Worm (Caenorhabditis elegans): Measurements from ENCODE around the gene fbxb-25.

fbxb-25 gene

ce11 chrII:1712938-1713337 is 29.1 kb downstream of the fbxb-25 start, which contains the start of gene btb-7:
Gene btb-7 (plus strand): TSS chrII:1713238.
- TF ChIP-seq ceh-28 (tag; optimal IDR thresholded peaks at IDR 0.05) (no peak), fos-1 (tag; optimal IDR thresholded peaks at IDR 0.05) (no peak), jun-1 (tag; optimal IDR thresholded peaks at IDR 0.05) (no peak), nhr-76 (tag; optimal IDR thresholded peaks at IDR 0.05) (no peak), nhr-23 (tag; optimal IDR thresholded peaks at IDR 0.05) (no peak), elt-1 (tag; optimal IDR thresholded peaks at IDR 0.05) (no peak), zag-1 (tag; optimal IDR thresholded peaks at IDR 0.05) (no peak), nhr-25 (tag; optimal IDR thresholded peaks at IDR 0.05) (no peak), fkh-10 (GFP tag; optimal IDR thresholded peaks at IDR 0.05) (no peak), unc-39 (tag; optimal IDR thresholded peaks at IDR 0.05) (no peak), R02D3.7 (tag; optimal IDR thresholded peaks at IDR 0.05) (no peak), aly-2 (tag; optimal IDR thresholded peaks at IDR 0.05) (no peak), egl-27 (tag; optimal IDR thresholded peaks at IDR 0.05) (no peak), ceh-9 (tag; optimal IDR thresholded peaks at IDR 0.05) (no peak), skn-1 (tag; optimal IDR thresholded peaks at IDR 0.05) (no peak), snpc-4 (tag; optimal IDR thresholded peaks at IDR 0.05) (no peak), nhr-28 (tag; optimal IDR thresholded peaks at IDR 0.05) (no peak), ZK546.5 (tag; optimal IDR thresholded peaks at IDR 0.05) (no peak), ztf-4 (tag; optimal IDR thresholded peaks at IDR 0.05) (no peak)

DNA sequence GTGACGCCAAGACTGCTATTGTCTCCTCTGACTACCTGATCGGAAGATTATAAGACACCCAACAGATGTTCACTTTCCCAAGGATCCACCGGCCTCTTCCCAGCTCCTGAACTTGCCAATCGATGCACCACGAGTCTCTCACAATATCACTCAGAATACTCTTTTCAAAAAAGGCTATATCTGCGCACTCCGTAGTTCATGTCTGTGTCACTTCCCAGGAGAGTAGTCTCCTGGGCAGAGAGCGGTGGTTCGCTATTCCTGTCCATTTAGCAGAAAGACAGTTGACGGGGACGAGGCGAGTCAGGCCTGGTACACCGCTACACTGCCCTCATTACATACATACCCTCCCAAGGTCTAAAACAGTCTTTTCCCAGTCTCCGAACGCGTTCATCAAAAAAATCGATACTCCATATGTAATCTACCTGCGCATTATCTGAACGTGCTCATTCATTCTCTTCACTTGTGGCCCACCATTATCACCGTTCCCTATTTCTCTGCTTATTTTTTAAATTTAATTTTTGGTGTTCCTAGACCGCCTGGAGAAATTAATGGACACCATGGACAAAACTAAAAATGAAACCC is 31.0 kb downstream of the fbxb-25 start, which contains the start of gene btb-6:
Gene btb-6, plus strand, starts transcription at position 532 of the 582 bp plus-strand sequence.
- no peak for TF ChIP-seq nhr-28 (tag; optimal IDR thresholded peaks at IDR 0.05)
- no peak for TF ChIP-seq ama-1 (optimal IDR thresholded peaks at IDR 0.05)
- TF ChIP-seq ceh-9 (tag; optimal IDR thresholded peaks at IDR 0.05): no peak
- TF ChIP-seq nhr-25 (tag; optimal IDR thresholded peaks at IDR 0.05): no peak
- no peak for TF ChIP-seq nhr-67 (tag; optimal IDR thresholded peaks at IDR 0.05)
- no peak for TF ChIP-seq skn-1 (tag; optimal IDR thresholded peaks at IDR 0.05)
- no peak for TF ChIP-seq tbx-2 (tag; optimal IDR thresholded peaks at IDR 0.05)
- TF ChIP-seq nhr-12 (tag; optimal IDR thresholded peaks at IDR 0.05): no peak
- TF ChIP-seq lsy-12 (tag; optimal IDR thresholded peaks at IDR 0.05): no peak
- no peak for TF ChIP-seq nhr-11 (tag; optimal IDR thresholded peaks at IDR 0.05)

ce11 chrII:1719153-1719552 is 35.3 kb downstream of the fbxb-25 start, which contains the start of gene fbxb-48:
Gene fbxb-48 (minus strand): TSS chrII:1719253.
- TF ChIP-seq daf-12 (tag; optimal IDR thresholded peaks at IDR 0.05) (no peak), elt-3 (tag; optimal IDR thresholded peaks at IDR 0.05) (no peak)

ce11 chrII:1722394-1722793 is 38.6 kb downstream of the fbxb-25 start, which contains the start of the genes fbxb-5 and btb-8:
Gene fbxb-5 (minus strand): TSS chrII:1722494.
Gene btb-8 (plus strand): TSS chrII:1722770.
- TF ChIP-seq nhr-67 (tag; optimal IDR thresholded peaks at IDR 0.05) (no peak), nhr-23 (tag; optimal IDR thresholded peaks at IDR 0.05) (no peak), lin-15B (tag; optimal IDR thresholded peaks at IDR 0.05) (no peak), hmg-11 (tag; optimal IDR thresholded peaks at IDR 0.05) (no peak)

DNA sequence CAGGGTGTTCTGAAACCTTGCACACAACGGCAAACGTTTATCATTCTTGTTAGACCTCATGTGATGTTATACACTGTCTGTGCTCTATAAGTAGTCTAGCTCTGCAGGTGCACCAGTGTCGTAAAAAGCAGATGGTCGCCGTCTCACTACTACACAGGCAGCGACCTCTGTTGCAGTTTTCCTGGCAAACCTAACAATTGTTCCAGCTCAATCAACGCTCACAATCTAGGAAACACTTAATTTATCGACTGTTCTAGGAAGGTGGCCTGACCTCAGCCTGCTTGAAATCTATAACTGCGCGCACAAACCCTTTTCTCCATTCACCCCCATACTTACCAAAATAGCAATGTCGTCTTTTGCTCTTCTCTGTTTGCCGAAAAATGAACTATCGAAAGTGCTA is 40.5 kb downstream of the fbxb-25 start, which contains the start of gene fbxb-11:
Gene fbxb-11, plus strand, starts transcription at position 301 of the 400 bp plus-strand sequence.
- TF ChIP-seq nhr-25 (tag; optimal IDR thresholded peaks at IDR 0.05) (no peak), nhr-11 (tag; optimal IDR thresholded peaks at IDR 0.05) (no peak), nhr-237 (tag; optimal IDR thresholded peaks at IDR 0.05) (no peak), nhr-12 (tag; optimal IDR thresholded peaks at IDR 0.05) (no peak), unc-39 (tag; optimal IDR thresholded peaks at IDR 0.05) (no peak), ceh-28 (tag; optimal IDR thresholded peaks at IDR 0.05) (no peak), elt-2 (tag; optimal IDR thresholded peaks at IDR 0.05) (no peak), unc-62 (GFP tag; optimal IDR thresholded peaks at IDR 0.05) (no peak), egl-27 (tag; optimal IDR thresholded peaks at IDR 0.05) (no peak), nhr-43 (tag; optimal IDR thresholded peaks at IDR 0.05; ENCODE audit: poor library complexity, severe bottlenecking) (no peak), nhr-28 (tag; optimal IDR thresholded peaks at IDR 0.05) (no peak), nhr-67 (tag; optimal IDR thresholded peaks at IDR 0.05) (no peak), mml-1 (tag; optimal IDR thresholded peaks at IDR 0.05) (no peak), fkh-10 (GFP tag; optimal IDR thresholded peaks at IDR 0.05) (no peak), sea-2 (GFP tag; optimal IDR thresholded peaks at IDR 0.05) (no peak), daf-12 (tag; optimal IDR thresholded peaks at IDR 0.05) (no peak), ceh-16 (tag; optimal IDR thresholded peaks at IDR 0.05) (no peak), fkh-2 (tag; optimal IDR thresholded peaks at IDR 0.05) (no peak), nhr-76 (tag; optimal IDR thresholded peaks at IDR 0.05) (no peak)

Measured in whole organism, L3 larva.